Worm (Caenorhabditis elegans) whole organism, L4/young adult: ENCODE measurements around the gene npr-2.

Experiments
- W03F9.2 ChIP-seq: fragments of 150-350 bp; optimal IDR thresholded peaks from 2 replicates; lab custom pipeline; 2014; ENCODE audit warnings: missing biosample characterization, missing genetic modification characterization
- dao-5 ChIP-seq: sonication (generic microtip); optimal IDR thresholded peaks from 2 replicates; lab custom pipeline; 2016; ENCODE audit warnings: missing genotype, missing genetic modification characterization, moderate library complexity, missing compliant biosample characterization
- him-1 ChIP-seq: sonication (generic microtip); optimal IDR thresholded peaks from 2 replicates; lab custom pipeline; 2016; ENCODE audit warnings: missing genotype, missing genetic modification reagents, missing genetic modification characterization, missing compliant biosample characterization

ce11 chrIV:9627033-9627432 is 47.1 kb upstream of the npr-2 start:
- no peak for TF ChIP-seq dao-5 (tag; lab: Kevin White, UChicago)
- TF ChIP-seq W03F9.2 (tag; lab: Kevin White, UChicago), result no peak
- TF ChIP-seq him-1 (tag; lab: Kevin White, UChicago), result no peak
